Worm (Caenorhabditis elegans) whole organism, L1 larva: ENCODE results near the gene rps-2.

ENCODE experiments used
- ces-1 ChIP-seq: fragments of 150-350 bp; optimal IDR thresholded peaks from 2 replicates; lab custom pipeline; 2014; ENCODE audit warnings: missing biosample characterization, missing genetic modification reagents, missing genetic modification characterization
- lin-39 ChIP-seq: fragments of 150-350 bp; optimal IDR thresholded peaks from 2 replicates; lab custom pipeline; 2014; ENCODE audit warnings: missing biosample characterization, missing genetic modification reagents, missing genetic modification characterization
- snpc-4 ChIP-seq: fragments of 150-350 bp; optimal IDR thresholded peaks from 2 replicates; lab custom pipeline; 2014; ENCODE audit warnings: missing biosample characterization, missing genetic modification characterization
- unc-130 ChIP-seq: fragments of 150-350 bp; optimal IDR thresholded peaks from 2 replicates; lab custom pipeline; 2017; ENCODE audit warnings: missing biosample characterization, missing genetic modification characterization, inconsistent platforms
- zag-1 ChIP-seq: fragments of 150-350 bp; optimal IDR thresholded peaks from 2 replicates; lab custom pipeline; 2014; ENCODE audit warnings: missing biosample characterization, missing genetic modification characterization

ce11 chrIV:7914991-7915390, 11.2 kb downstream of the rps-2 start, which contains the start of gene C49H3.4:
- TF ChIP-seq ces-1 (GFP tag; lab: Kevin White, UChicago) (no peak), zag-1 (tag; lab: Kevin White, UChicago) (no peak), snpc-4 (no peak), unc-130 (tag; lab: Kevin White, UChicago) (no peak), lin-39 (no peak)
